Fruit fly (Drosophila melanogaster) whole organism: Measurements from ENCODE around the gene CG33764.

ENCODE experiments used
- Dll ChIP-seq: fragments of >200 bp; optimal IDR thresholded peaks from 2 replicates; lab custom pipeline; 2017
- pan ChIP-seq: fragments of >200 bp; optimal IDR thresholded peaks from 2 replicates; lab custom pipeline; 2017

DNA sequence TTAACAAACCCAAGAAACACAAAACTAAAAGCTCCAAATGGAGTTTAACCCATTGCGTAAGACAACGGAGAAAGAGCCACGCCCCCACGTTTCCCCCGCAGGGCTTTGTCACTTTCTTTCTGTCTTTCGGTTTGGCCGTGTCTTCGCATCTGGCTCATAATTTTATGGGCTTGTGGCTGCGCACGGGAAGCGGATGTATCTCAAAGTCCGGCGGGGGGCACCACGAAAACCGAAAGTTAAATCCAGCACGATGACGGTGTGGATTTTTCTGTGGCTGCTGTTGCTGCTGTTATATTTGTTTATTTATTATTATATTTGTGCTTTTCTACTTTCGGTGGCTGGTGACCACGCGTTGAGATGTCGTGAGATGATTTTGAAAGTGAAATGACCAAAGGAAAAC lies 29.5 kb upstream of the CG33764 start:
- TF ChIP-seq pan (no peak), Dll (lab: Kevin White, UChicago) (no peak)
